Worm (Caenorhabditis elegans) whole organism, L1 larva: ENCODE results near the gene col-102.

Experiments used
- C04F5.9 ChIP-seq: sonication (generic microtip); optimal IDR thresholded peaks from 2 replicates; lab custom pipeline; 2016; ENCODE audit warnings: missing genetic modification characterization, missing compliant biosample characterization
- C16A3.4 ChIP-seq: fragments of 150-350 bp; optimal IDR thresholded peaks from 2 replicates; lab custom pipeline; 2014; ENCODE audit warnings: missing biosample characterization, missing genetic modification characterization
- aha-1 ChIP-seq: fragments of 150-350 bp; optimal IDR thresholded peaks from 2 replicates; lab custom pipeline; 2014; ENCODE audit warnings: missing biosample characterization, missing genetic modification characterization
- aly-2 ChIP-seq: fragments of 150-350 bp; optimal IDR thresholded peaks from 2 replicates; lab custom pipeline; 2014; ENCODE audit warnings: missing biosample characterization, missing genetic modification characterization
- blmp-1 ChIP-seq: fragments of 150-350 bp; optimal IDR thresholded peaks from 2 replicates; lab custom pipeline; 2014; ENCODE audit warnings: missing biosample characterization, missing genetic modification characterization
- ceh-63 ChIP-seq: fragments of 200-800 bp; sonication (Bioruptor generic); optimal IDR thresholded peaks from 2 replicates; lab custom pipeline; 2018; ENCODE audit warnings: mild to moderate bottlenecking, missing genetic modification characterization, missing compliant biosample characterization
- ces-1 ChIP-seq: fragments of 150-350 bp; optimal IDR thresholded peaks from 2 replicates; lab custom pipeline; 2014; ENCODE audit warnings: missing biosample characterization, missing genetic modification reagents, missing genetic modification characterization
- dpl-1 ChIP-seq, 3 experiments: fragments of 150-350 bp in 2 of 3; sonication (generic microtip) in 1 of 3; optimal IDR thresholded peaks; 2 replicates each; lab custom pipeline; 2014 to 2017; ENCODE audit warnings: missing biosample characterization in 3 of 3, missing genetic modification characterization in 3 of 3, missing genetic modification reagents in 3 of 3
- dsc-1 ChIP-seq: sonication (generic microtip); optimal IDR thresholded peaks from 2 replicates; lab custom pipeline; 2016; ENCODE audit warnings: mild to moderate bottlenecking, missing genetic modification characterization, missing compliant biosample characterization
- efl-1 ChIP-seq, 4 experiments: fragments of 150-350 bp; optimal IDR thresholded peaks in 3 of 4; peaks in 1 of 4; 1 replicate in 1 of 4; 2 replicates in 3 of 4; lab custom pipeline; 2014; ENCODE audit warnings: missing biosample characterization in 2 of 4, missing genetic modification characterization in 2 of 4, missing genetic modification reagents in 2 of 4
- egl-13 ChIP-seq: sonication (generic microtip); optimal IDR thresholded peaks from 2 replicates; lab custom pipeline; 2016; ENCODE audit warnings: missing genotype, missing genetic modification reagents, missing genetic modification characterization, missing compliant biosample characterization
- elt-2 ChIP-seq: sonication (generic microtip); optimal IDR thresholded peaks from 2 replicates; lab custom pipeline; 2016; ENCODE audit warnings: missing genetic modification characterization, mild to moderate bottlenecking, inconsistent platforms, missing compliant biosample characterization, missing genetic modification reagents
- elt-3 ChIP-seq, 6 experiments: fragments of 150-350 bp in 1 of 6; sonication (generic microtip); optimal IDR thresholded peaks; 2 replicates each; lab custom pipeline; 2017 to 2018; ENCODE audit warnings: missing biosample characterization in 6 of 6, missing genetic modification characterization in 6 of 6, inconsistent platforms in 1 of 6
- fkh-10 ChIP-seq: sonication (generic microtip); optimal IDR thresholded peaks from 2 replicates; lab custom pipeline; 2017; ENCODE audit warnings: missing biosample characterization, missing genetic modification reagents, missing genetic modification characterization
- fkh-8 ChIP-seq: sonication (generic microtip); optimal IDR thresholded peaks from 2 replicates; lab custom pipeline; 2016; ENCODE audit warnings: mild to moderate bottlenecking, missing genetic modification characterization, missing compliant biosample characterization
- fos-1 ChIP-seq: fragments of 150-350 bp; optimal IDR thresholded peaks from 2 replicates; lab custom pipeline; 2014; ENCODE audit warnings: missing biosample characterization, missing genetic modification characterization
- hlh-4 ChIP-seq: sonication (generic microtip); optimal IDR thresholded peaks from 2 replicates; lab custom pipeline; 2016; ENCODE audit warnings: mild to moderate bottlenecking, missing genetic modification characterization, missing compliant biosample characterization
- irx-1 ChIP-seq: sonication (generic microtip); optimal IDR thresholded peaks from 2 replicates; lab custom pipeline; 2016; ENCODE audit warnings: missing genetic modification characterization, missing compliant biosample characterization
- lin-15B ChIP-seq: fragments of 150-350 bp; sonication (generic microtip); optimal IDR thresholded peaks from 3 replicates; lab custom pipeline; 2014; ENCODE audit warnings: missing biosample characterization, missing genetic modification characterization
- lsy-2 ChIP-seq, 2 experiments: fragments of 150-350 bp; optimal IDR thresholded peaks; 2 replicates each; lab custom pipeline; 2014; ENCODE audit warnings: missing biosample characterization in 2 of 2, missing genetic modification characterization in 2 of 2
- mef-2 ChIP-seq: fragments of 150-350 bp; optimal IDR thresholded peaks from 2 replicates; lab custom pipeline; 2014; ENCODE audit warnings: missing biosample characterization, missing genetic modification characterization
- nhr-11 ChIP-seq: fragments of 150-350 bp; optimal IDR thresholded peaks from 2 replicates; lab custom pipeline; 2014; ENCODE audit warnings: missing biosample characterization, missing genetic modification characterization
- nhr-12 ChIP-seq: sonication (generic microtip); optimal IDR thresholded peaks from 2 replicates; lab custom pipeline; 2017; ENCODE audit warnings: missing biosample characterization, missing genetic modification characterization
- nhr-20 ChIP-seq: sonication (generic microtip); optimal IDR thresholded peaks from 2 replicates; lab custom pipeline; 2016; ENCODE audit warnings: mild to moderate bottlenecking, missing genetic modification characterization, missing compliant biosample characterization
- nhr-28 ChIP-seq: fragments of 150-350 bp; optimal IDR thresholded peaks from 2 replicates; lab custom pipeline; 2014; ENCODE audit warnings: missing biosample characterization, missing genetic modification characterization
- nhr-47 ChIP-seq: sonication (generic microtip); optimal IDR thresholded peaks from 2 replicates; lab custom pipeline; 2016; ENCODE audit warnings: mild to moderate bottlenecking, missing genetic modification characterization, moderate library complexity, missing compliant biosample characterization
- nhr-71 ChIP-seq: sonication (generic microtip); optimal IDR thresholded peaks from 2 replicates; lab custom pipeline; 2016; ENCODE audit warnings: mild to moderate bottlenecking, missing genetic modification characterization, moderate library complexity, missing compliant biosample characterization
- nhr-76 ChIP-seq: sonication (generic microtip); optimal IDR thresholded peaks from 2 replicates; lab custom pipeline; 2017; ENCODE audit warnings: missing biosample characterization, missing genetic modification characterization
- nhr-84 ChIP-seq: sonication (generic microtip); optimal IDR thresholded peaks from 2 replicates; lab custom pipeline; 2017; ENCODE audit warnings: missing biosample characterization, missing genetic modification characterization
- nhr-85 ChIP-seq: sonication (generic microtip); peaks from one replicate; lab custom pipeline; 2016; ENCODE audit warnings: missing genetic modification characterization, inconsistent platforms, missing compliant biosample characterization
- pax-3 ChIP-seq: fragments of 200-800 bp; sonication (Bioruptor generic); optimal IDR thresholded peaks from 2 replicates; lab custom pipeline; 2018; ENCODE audit warnings: mild to moderate bottlenecking, missing genetic modification characterization, moderate library complexity, missing compliant biosample characterization
- rnt-1 ChIP-seq: sonication (generic microtip); optimal IDR thresholded peaks from 2 replicates; lab custom pipeline; 2016; ENCODE audit warnings: mild to moderate bottlenecking, missing genetic modification characterization, moderate library complexity, missing compliant biosample characterization
- skn-1 ChIP-seq: fragments of 150-350 bp; optimal IDR thresholded peaks from 2 replicates; lab custom pipeline; 2014; ENCODE audit warnings: missing biosample characterization, missing genetic modification characterization
- snu-23 ChIP-seq: sonication (generic microtip); optimal IDR thresholded peaks from 2 replicates; lab custom pipeline; 2016; ENCODE audit warnings: missing genetic modification characterization, missing compliant biosample characterization
- sox-4 ChIP-seq: sonication (generic microtip); optimal IDR thresholded peaks from 2 replicates; lab custom pipeline; 2016; ENCODE audit warnings: missing genetic modification characterization, missing compliant biosample characterization
- swsn-7 ChIP-seq: sonication (generic microtip); optimal IDR thresholded peaks from 2 replicates; lab custom pipeline; 2016; ENCODE audit warnings: missing genetic modification characterization, missing compliant biosample characterization
- tlp-1 ChIP-seq: fragments of 150-350 bp; optimal IDR thresholded peaks from 2 replicates; lab custom pipeline; 2014; ENCODE audit warnings: missing biosample characterization, missing genetic modification characterization
- unc-62 ChIP-seq: fragments of 150-350 bp; optimal IDR thresholded peaks from 2 replicates; lab custom pipeline; 2014; ENCODE audit warnings: missing biosample characterization, missing genetic modification reagents, missing genetic modification characterization

The col-102 gene

DNA sequence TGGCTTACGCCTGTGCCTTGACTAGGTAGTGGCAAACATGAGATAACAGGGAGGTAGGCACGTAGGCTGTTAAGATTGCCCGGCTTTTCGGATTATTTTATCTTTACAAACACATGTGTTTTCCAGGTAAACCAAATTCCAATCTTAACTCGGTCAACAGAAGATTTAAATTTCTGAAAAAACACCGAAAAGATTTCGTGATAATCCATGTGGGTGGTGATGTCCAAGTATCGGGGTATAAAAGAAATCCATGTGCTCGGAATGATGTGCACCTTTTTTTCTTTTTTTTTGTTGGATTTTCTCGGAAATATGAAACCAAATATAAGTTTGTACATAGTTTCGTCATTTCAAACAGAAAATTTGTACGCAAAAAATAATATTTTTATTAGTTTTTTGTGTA is 39.2 kb downstream of the col-102 start:
- TF ChIP-seq skn-1 (tag; lab: Kevin White, UChicago) (no peak), sox-4 (tag; lab: Kevin White, UChicago) (peak; percentile 62), nhr-85 (tag; lab: Kevin White, UChicago) (no peak), swsn-7 (tag; lab: Kevin White, UChicago) (no peak), unc-62 (GFP tag; lab: Kevin White, UChicago) (no peak), dsc-1 (tag; lab: Kevin White, UChicago) (peak; percentile 87), nhr-71 (tag; lab: Kevin White, UChicago) (peak; percentile 29), nhr-47 (peak; percentile 28), pax-3 (peak; percentile 27)

DNA sequence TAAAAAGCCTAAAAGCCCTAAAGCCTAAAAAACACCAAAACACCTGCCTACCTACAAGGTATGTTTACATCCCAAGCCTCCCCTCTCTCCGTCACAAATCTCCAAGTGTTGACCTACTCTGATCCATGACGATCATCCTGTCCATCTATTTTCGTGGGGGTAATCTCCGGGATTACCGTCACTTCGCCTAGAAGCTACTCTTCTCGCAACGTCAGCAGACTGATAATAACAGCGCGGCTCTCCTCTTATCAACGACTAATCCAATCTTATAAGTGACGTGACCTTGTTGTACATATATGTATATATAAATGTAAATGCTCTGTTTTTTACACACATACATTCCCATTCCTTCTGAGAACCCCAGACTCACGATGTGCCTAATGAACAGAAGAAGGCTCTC is 44.1 kb downstream of the col-102 start:
- TF ChIP-seq pax-3: peak; percentile 39
- no peak for TF ChIP-seq fkh-10 (GFP tag; lab: Kevin White, UChicago)
- peak; percentile 18 for TF ChIP-seq nhr-47
- TF ChIP-seq fkh-8: peak; percentile 59
- peak; percentile 78 for TF ChIP-seq dsc-1 (tag; lab: Kevin White, UChicago)
- TF ChIP-seq, all 84 proteins: peak for 4

ce11 chrIV:649365-649764 is 45.1 kb downstream of the col-102 start, which contains the start of gene K11H12.9:
Gene K11H12.9 (plus strand): TSS chrIV:649665.
- no peak for TF ChIP-seq tlp-1 (tag; lab: Kevin White, UChicago)
- no peak for TF ChIP-seq dpl-1 (GFP tag; optimal IDR thresholded peaks at IDR 0.05; lab: Kevin White, UChicago)
- no peak for TF ChIP-seq efl-1 (optimal IDR thresholded peaks at IDR 0.05; lab: Kevin White, UChicago)
- TF ChIP-seq efl-1 (GFP tag; optimal IDR thresholded peaks at IDR 0.05 in 1 of 2; lab: Kevin White, UChicago): peak in 1 of 2 experiments; percentile 41
- no peak for TF ChIP-seq ces-1 (GFP tag; lab: Kevin White, UChicago)
- TF ChIP-seq nhr-84: no peak
- no peak for TF ChIP-seq hlh-4 (tag; lab: Kevin White, UChicago)
- TF ChIP-seq, all 84 proteins: peak for 1

DNA sequence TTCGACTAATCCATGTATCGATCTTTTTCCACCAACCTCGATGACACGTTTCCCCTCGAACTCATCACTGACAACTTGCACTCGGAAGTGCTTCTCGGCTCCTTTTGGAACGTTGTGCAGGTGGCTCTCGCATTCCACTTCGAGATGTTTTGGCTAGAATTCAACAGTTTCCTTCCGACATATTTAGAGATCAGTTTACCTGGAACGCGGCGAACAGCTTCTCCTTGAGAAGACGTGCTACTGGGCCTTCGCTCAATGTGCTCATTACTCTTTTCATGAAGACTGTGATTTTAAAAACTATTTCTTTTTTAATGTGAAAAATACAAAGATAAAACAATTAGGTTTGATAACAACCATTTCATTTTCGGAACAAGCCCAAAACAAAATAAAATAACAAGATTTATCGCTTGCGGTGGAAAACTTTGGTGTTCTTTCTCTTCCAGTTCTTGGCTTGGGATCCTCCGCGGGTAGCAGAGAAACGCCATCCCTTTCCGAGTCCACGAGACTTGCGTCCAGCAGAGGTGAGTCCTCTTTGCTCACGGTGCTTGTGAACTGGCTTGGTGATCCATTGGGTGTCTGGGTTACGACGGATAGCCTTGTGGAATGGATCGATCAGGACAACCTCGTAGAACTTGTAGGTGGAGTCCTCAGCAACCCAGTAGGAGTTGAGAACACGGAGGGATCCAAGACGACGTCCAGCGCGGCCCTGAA is 49.0 kb downstream of the col-102 start, which contains the start of gene K11H12.1:
Gene K11H12.1 (minus strand): TSS at position 284 of the 711 bp plus-strand sequence.
- TF ChIP-seq mef-2 (tag; lab: Kevin White, UChicago) (no peak), rnt-1 (tag; lab: Kevin White, UChicago) (no peak), efl-1 (optimal IDR thresholded peaks at IDR 0.05; lab: Kevin White, UChicago) (no peak), efl-1 (GFP tag; optimal IDR thresholded peaks at IDR 0.05 in 1 of 2; lab: Kevin White, UChicago) (peak in 1 of 2 experiments; percentile 63), nhr-76 (tag; lab: Kevin White, UChicago) (no peak), fos-1 (tag; lab: Kevin White, UChicago) (no peak), nhr-85 (tag; lab: Kevin White, UChicago) (peak; percentile 37), nhr-12 (tag; lab: Kevin White, UChicago) (no peak), blmp-1 (tag; lab: Kevin White, UChicago) (no peak), egl-13 (tag; lab: Kevin White, UChicago) (no peak), lsy-2 (tag; optimal IDR thresholded peaks at IDR 0.05; lab: Kevin White, UChicago) (peak in 1 of 2 experiments; percentile 46), irx-1 (tag; lab: Kevin White, UChicago) (no peak), aly-2 (no peak), C16A3.4 (tag; lab: Kevin White, UChicago) (no peak), aha-1 (tag; lab: Kevin White, UChicago) (no peak)
- TF ChIP-seq, all 84 proteins: peak for 3

DNA sequence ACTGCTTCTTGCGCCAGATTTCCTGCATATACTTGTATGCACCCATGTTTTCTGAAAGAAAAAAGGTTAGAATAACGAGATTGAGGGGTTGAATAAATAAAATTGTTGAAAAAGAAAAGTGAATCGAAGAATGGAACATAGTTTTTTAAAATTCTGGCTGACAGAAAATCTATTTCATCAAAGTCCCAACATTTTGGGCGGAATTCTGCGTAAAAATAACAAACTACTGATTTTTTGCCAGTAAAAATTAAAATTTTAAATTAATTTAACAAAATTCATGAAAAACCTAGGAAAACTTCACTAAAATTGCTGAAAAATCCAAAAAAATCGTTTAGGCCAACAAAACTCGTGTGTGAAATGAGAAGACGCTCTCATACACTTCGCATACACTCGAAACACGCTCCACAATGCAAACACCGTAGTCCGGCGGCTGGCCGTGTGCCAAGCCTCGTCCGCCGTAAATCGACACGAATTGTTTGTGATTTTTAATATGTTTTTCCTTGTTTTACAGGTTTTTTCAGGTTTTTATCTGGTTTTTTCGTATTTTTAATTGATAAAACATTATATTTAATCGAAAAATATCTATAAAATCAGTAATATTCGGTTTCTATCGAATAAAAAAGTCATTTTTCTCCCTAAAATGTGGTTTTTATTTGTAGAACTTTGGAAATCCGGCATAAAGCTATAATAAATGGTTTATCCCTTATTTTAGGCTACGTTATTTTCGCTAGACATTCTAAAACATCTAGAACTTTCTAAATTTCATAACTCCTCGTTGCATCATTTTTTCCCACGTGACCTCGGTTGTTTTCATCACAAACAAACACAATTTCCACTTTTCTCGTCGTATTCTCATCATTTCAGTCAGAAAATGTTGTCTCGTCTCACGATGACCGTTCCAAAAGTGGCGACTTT is 50.5 kb downstream of the col-102 start, which contains the start of the genes rpl-15 and K11H12.8:
Gene rpl-15 (minus strand): TSS at position 51 of the 915 bp plus-strand sequence.
Gene K11H12.8 (plus strand): TSS at position 865 of the 915 bp plus-strand sequence.
- TF ChIP-seq nhr-11: peak; percentile 96
- TF ChIP-seq nhr-47: peak; percentile 100
- peak; percentile 33 for TF ChIP-seq nhr-28 (tag; lab: Kevin White, UChicago)
- peak; percentile 99 for TF ChIP-seq irx-1 (tag; lab: Kevin White, UChicago)
- TF ChIP-seq nhr-20 (tag; lab: Kevin White, UChicago): peak; percentile 100
- TF ChIP-seq elt-3 (tag; optimal IDR thresholded peaks at IDR 0.05; lab: Kevin White, UChicago): peak; percentile 99 to 100 (median 100)
- TF ChIP-seq hlh-4 (tag; lab: Kevin White, UChicago): peak; percentile 91
- TF ChIP-seq C16A3.4 (tag; lab: Kevin White, UChicago): peak; percentile 100
- peak; percentile 100 for TF ChIP-seq fkh-8
- peak; percentile 98 for TF ChIP-seq lin-15B (tag; lab: Kevin White, UChicago)
- TF ChIP-seq ceh-63 (GFP tag; lab: Kevin White, UChicago): peak; percentile 93
- TF ChIP-seq skn-1 (tag; lab: Kevin White, UChicago): peak; percentile 97
- TF ChIP-seq unc-62 (GFP tag; lab: Kevin White, UChicago): peak; percentile 83
- TF ChIP-seq fkh-10 (GFP tag; lab: Kevin White, UChicago): peak; percentile 99
- TF ChIP-seq snu-23 (GFP tag; lab: Kevin White, UChicago): peak; percentile 100
- peak; percentile 100 for TF ChIP-seq pax-3
- peak; percentile 98 for TF ChIP-seq C04F5.9
- TF ChIP-seq aly-2: peak; percentile 98
- TF ChIP-seq elt-2 (tag; lab: Kevin White, UChicago): peak; percentile 97
- TF ChIP-seq nhr-84: peak; percentile 84
